Worm (Caenorhabditis elegans): ENCODE data around the gene hsp-17.

ce11 chrV:8345436-8345835 is 40.3 kb downstream of the hsp-17 start, which contains the start of gene C08D8.1:
- TF ChIP-seq jun-1 (tag; optimal IDR thresholded peaks at IDR 0.05) = no peak
- TF ChIP-seq daf-12 (tag; optimal IDR thresholded peaks at IDR 0.05) = no peak
- TF ChIP-seq unc-39 (tag; optimal IDR thresholded peaks at IDR 0.05) = no peak
- TF ChIP-seq daf-19 (GFP tag; conservative IDR thresholded peaks at IDR 0.05) = no peak
- no peak for TF ChIP-seq pha-4 (GFP tag; IDR thresholded peaks at IDR 0.05)
- no peak for TF ChIP-seq pha-4 (tag; optimal IDR thresholded peaks at IDR 0.05)
- no peak for TF ChIP-seq fkh-10 (GFP tag; optimal IDR thresholded peaks at IDR 0.05)
- no peak for TF ChIP-seq ama-1 (optimal IDR thresholded peaks at IDR 0.05)
- no peak for TF ChIP-seq arid-1 (GFP tag; conservative IDR thresholded peaks at IDR 0.05)

Measured in whole organism, L4 larva.